Worm (Caenorhabditis elegans) whole organism, L4 larva: ENCODE measurements around the gene EGAP4.1.

Experiments
- T26A8.4 ChIP-seq: fragments of 200-800 bp; sonication (Bioruptor generic); IDR thresholded peaks from 2 replicates; pipeline ENCODE4 v1.3.6; 2022; ENCODE audit warnings: missing genetic modification characterization, missing compliant biosample characterization
- aha-1 ChIP-seq: fragments of 150-350 bp; peaks from one replicate; lab custom pipeline; 2014; ENCODE audit warnings: missing biosample characterization, missing genetic modification characterization
- aly-2 ChIP-seq: sonication (generic microtip); optimal IDR thresholded peaks from 2 replicates; lab custom pipeline; 2018; ENCODE audit warnings: missing biosample characterization, missing genetic modification characterization
- ama-1 ChIP-seq: fragments of 150-350 bp; optimal IDR thresholded peaks from 2 replicates; lab custom pipeline; 2014; ENCODE audit warnings: inconsistent platforms, mixed read lengths
- ceh-32 ChIP-seq: sonication (generic microtip); optimal IDR thresholded peaks from 2 replicates; lab custom pipeline; 2016; ENCODE audit warnings: mild to moderate bottlenecking, missing genetic modification characterization, missing compliant biosample characterization; ENCODE audit not compliant: poor library complexity
- ceh-44 ChIP-seq: fragments of 200-800 bp; sonication (Bioruptor generic); IDR thresholded peaks from 2 replicates; pipeline ENCODE4 v1.3.6; 2022; ENCODE audit warnings: missing genetic modification reagents, missing genetic modification characterization, missing compliant biosample characterization
- ces-1 ChIP-seq: fragments of 150-350 bp; sonication (generic microtip); optimal IDR thresholded peaks from 4 replicates; lab custom pipeline; 2014; ENCODE audit warnings: missing biosample characterization, missing genetic modification reagents, missing genetic modification characterization
- cey-2 ChIP-seq: sonication (generic microtip); optimal IDR thresholded peaks from 3 replicates; lab custom pipeline; 2017; ENCODE audit warnings: missing genetic modification characterization, mild to moderate bottlenecking, missing compliant biosample characterization, antibody characterized with exemption, borderline replicate concordance; ENCODE audit not compliant: insufficient read depth
- daf-16 ChIP-seq, 3 experiments: sonication (generic microtip); optimal IDR thresholded peaks; 2 replicates each; lab custom pipeline; 2016 to 2017; ENCODE audit warnings: missing genetic modification characterization in 3 of 3, missing genetic modification reagents in 3 of 3, mild to moderate bottlenecking in 2 of 3, missing compliant biosample characterization in 2 of 3, missing biosample characterization in 1 of 3, moderate library complexity in 1 of 3
- dmd-6 ChIP-seq: fragments of 200-800 bp; sonication (Bioruptor generic); IDR thresholded peaks from 2 replicates; pipeline ENCODE4 v1.3.6; 2022; ENCODE audit warnings: missing genetic modification reagents, missing genetic modification characterization, missing compliant biosample characterization
- dmd-9 ChIP-seq: fragments of 200-800 bp; sonication (Bioruptor generic); IDR thresholded peaks from 2 replicates; pipeline ENCODE4 v1.3.6; 2022; ENCODE audit warnings: missing genetic modification reagents, missing genetic modification characterization, missing compliant biosample characterization
- dpl-1 ChIP-seq: fragments of 150-350 bp; optimal IDR thresholded peaks from 2 replicates; lab custom pipeline; 2014; ENCODE audit warnings: missing biosample characterization, missing genetic modification reagents, missing genetic modification characterization
- dve-1 ChIP-seq: sonication (generic microtip); optimal IDR thresholded peaks from 2 replicates; lab custom pipeline; 2017; ENCODE audit warnings: antibody characterized with exemption, mild to moderate bottlenecking, missing genetic modification characterization, missing compliant biosample characterization; ENCODE audit not compliant: insufficient read depth
- egl-43 ChIP-seq: fragments of 200-800 bp; sonication (Bioruptor generic); IDR thresholded peaks from 2 replicates; pipeline ENCODE4 v1.3.6; 2022; ENCODE audit warnings: missing genetic modification reagents, missing genetic modification characterization, missing compliant biosample characterization
- fos-1 ChIP-seq: fragments of 150-350 bp; optimal IDR thresholded peaks from 2 replicates; lab custom pipeline; 2014; ENCODE audit warnings: missing biosample characterization, missing genetic modification characterization
- gei-8 ChIP-seq: fragments of 200-800 bp; sonication (Bioruptor generic); optimal IDR thresholded peaks from 2 replicates; lab custom pipeline; 2018; ENCODE audit warnings: mild to moderate bottlenecking, missing genetic modification characterization, missing compliant biosample characterization
- hlh-11 ChIP-seq: fragments of 200-800 bp; sonication (Bioruptor generic); optimal IDR thresholded peaks from 2 replicates; lab custom pipeline; 2018; ENCODE audit warnings: mild to moderate bottlenecking, missing genetic modification characterization, missing compliant biosample characterization
- hlh-30 ChIP-seq: sonication (generic microtip); optimal IDR thresholded peaks from 2 replicates; lab custom pipeline; 2017; ENCODE audit warnings: antibody characterized with exemption, mild to moderate bottlenecking, missing genetic modification characterization, missing compliant biosample characterization; ENCODE audit not compliant: insufficient read depth
- hmg-1.1 ChIP-seq: fragments of 200-800 bp; sonication (Bioruptor generic); IDR thresholded peaks from 2 replicates; pipeline ENCODE4 v1.3.6; 2022; ENCODE audit warnings: missing genetic modification reagents, missing genetic modification characterization, missing compliant biosample characterization
- madf-5 ChIP-seq, 2 experiments: fragments of 200-800 bp; sonication (Bioruptor generic); IDR thresholded peaks; 2 replicates each; pipeline ENCODE4 v1.3.6; 2022; ENCODE audit warnings: missing compliant biosample characterization in 2 of 2, missing genetic modification characterization in 2 of 2
- mdl-1 ChIP-seq, 2 experiments: fragments of 150-350 bp in 1 of 2; sonication (generic microtip) in 1 of 2; optimal IDR thresholded peaks; 2 replicates each; lab custom pipeline; 2014 to 2017; ENCODE audit warnings: missing biosample characterization in 2 of 2, missing genetic modification characterization in 2 of 2
- mdt-29 ChIP-seq: fragments of 200-800 bp; sonication (Bioruptor generic); IDR thresholded peaks from 2 replicates; pipeline ENCODE4 v1.3.6; 2022; ENCODE audit warnings: missing genetic modification reagents, missing genetic modification characterization, missing compliant biosample characterization
- mep-1 ChIP-seq: fragments of 150-350 bp; sonication (generic microtip); optimal IDR thresholded peaks from 3 replicates; lab custom pipeline; 2014; ENCODE audit warnings: missing biosample characterization, missing genetic modification characterization
- nhr-102 ChIP-seq: sonication (generic microtip); optimal IDR thresholded peaks from 2 replicates; lab custom pipeline; 2016; ENCODE audit warnings: mild to moderate bottlenecking, missing genetic modification characterization, moderate library complexity, missing compliant biosample characterization
- nhr-11 ChIP-seq: fragments of 150-350 bp; optimal IDR thresholded peaks from 2 replicates; lab custom pipeline; 2014; ENCODE audit warnings: missing biosample characterization, missing genetic modification characterization
- nhr-28 ChIP-seq: fragments of 150-350 bp; optimal IDR thresholded peaks from 2 replicates; lab custom pipeline; 2014; ENCODE audit warnings: missing biosample characterization, missing genetic modification characterization
- pha-4 ChIP-seq, 2 experiments: fragments of 150-350 bp in 1 of 2; fragments of 200-800 bp in 1 of 2; sonication (Bioruptor generic) in 1 of 2; IDR thresholded peaks in 1 of 2; optimal IDR thresholded peaks in 1 of 2; 2 replicates each; pipeline versions ENCODE4 v1.3.6 to Lab custom; 2014 to 2022; ENCODE audit warnings: missing genetic modification characterization in 2 of 2, missing genetic modification reagents in 2 of 2, missing biosample characterization in 1 of 2, missing compliant biosample characterization in 1 of 2
- php-3 ChIP-seq: fragments of 200-800 bp; sonication (Bioruptor generic); IDR thresholded peaks from 2 replicates; pipeline ENCODE4 v1.3.6; 2022; ENCODE audit warnings: missing genetic modification reagents, missing genetic modification characterization, missing compliant biosample characterization
- rbr-2 ChIP-seq: sonication (generic microtip); optimal IDR thresholded peaks from 2 replicates; lab custom pipeline; 2016; ENCODE audit warnings: missing genotype, missing genetic modification characterization, missing compliant biosample characterization
- sdz-12 ChIP-seq: fragments of 200-800 bp; sonication (Bioruptor generic); optimal IDR thresholded peaks from 2 replicates; lab custom pipeline; 2018; ENCODE audit warnings: mild to moderate bottlenecking, missing genetic modification characterization, missing compliant biosample characterization
- set-16 ChIP-seq: fragments of 200-800 bp; sonication (Bioruptor generic); IDR thresholded peaks from 2 replicates; pipeline ENCODE4 v1.3.6; 2022; ENCODE audit warnings: missing genetic modification reagents, missing genetic modification characterization, missing compliant biosample characterization
- skn-1 ChIP-seq: fragments of 150-350 bp; optimal IDR thresholded peaks from 2 replicates; lab custom pipeline; 2014; ENCODE audit warnings: missing biosample characterization, missing genetic modification characterization
- snpc-4 ChIP-seq: fragments of 150-350 bp; optimal IDR thresholded peaks from 2 replicates; lab custom pipeline; 2014; ENCODE audit warnings: missing biosample characterization, missing genetic modification characterization
- unc-39 ChIP-seq: sonication (generic microtip); optimal IDR thresholded peaks from 2 replicates; lab custom pipeline; 2017; ENCODE audit warnings: missing biosample characterization, missing genetic modification characterization
- unc-62 ChIP-seq, 3 experiments: fragments of 150-350 bp in 1 of 3; sonication (generic microtip); optimal IDR thresholded peaks in 2 of 3; peaks in 1 of 3; 1 replicate in 1 of 3; 2 replicates in 2 of 3; lab custom pipeline; 2014 to 2017; ENCODE audit warnings: missing biosample characterization in 3 of 3, missing genetic modification characterization in 3 of 3, missing genetic modification reagents in 3 of 3, missing genotype in 1 of 3
- zfp-2 ChIP-seq: sonication (generic microtip); optimal IDR thresholded peaks from 2 replicates; lab custom pipeline; 2016; ENCODE audit warnings: mild to moderate bottlenecking, missing genetic modification characterization, missing compliant biosample characterization
- zip-2 ChIP-seq: fragments of 150-350 bp; optimal IDR thresholded peaks from 2 replicates; lab custom pipeline; 2014; ENCODE audit warnings: missing biosample characterization, missing genetic modification characterization

EGAP4.1 gene

ce11 chrX:8727306-8727705, at the start of gene EGAP4.1:
Gene EGAP4.1 (minus strand): TSS chrX:8727406.
- TF ChIP-seq nhr-102: no peak
- no peak for TF ChIP-seq ama-1 (lab: Kevin White, UChicago)
- TF ChIP-seq nhr-11 (tag; lab: Kevin White, UChicago): peak; percentile 28

ce11 chrX:8770316-8770715, 43.1 kb upstream of the EGAP4.1 start:
- TF ChIP-seq skn-1 (tag; lab: Kevin White, UChicago) (no peak), sdz-12 (GFP tag; lab: Kevin White, UChicago) (no peak), ces-1 (GFP tag; lab: Kevin White, UChicago) (peak; percentile 11)

- TF ChIP-seq daf-16 (GFP tag; optimal IDR thresholded peaks at IDR 0.05; lab: Kevin White, UChicago): peak in 1 of 2 experiments; percentile 34
- no peak for TF ChIP-seq daf-16 (tag; optimal IDR thresholded peaks at IDR 0.05; lab: Kevin White, UChicago)
- TF ChIP-seq hlh-11 (tag; lab: Kevin White, UChicago): peak; percentile 11
- no peak for TF ChIP-seq sdz-12 (GFP tag; lab: Kevin White, UChicago)
- TF ChIP-seq gei-8 (GFP tag; lab: Kevin White, UChicago): no peak
- 0 out of 2 replicates have a peak, but pooled peaks have one; percentile 25 for TF ChIP-seq php-3 (GFP tag; lab: Robert Waterston, UW)
- no peak for TF ChIP-seq aha-1 (tag; lab: Kevin White, UChicago)
Measured at ce11 chrX:8764044-8764443, 36.8 kb upstream of the EGAP4.1 start.

ce11 chrX:8763607-8764006, 36.4 kb upstream of the EGAP4.1 start, which contains the start of gene zig-12:
Gene zig-12 (plus strand): TSS chrX:8763907.
- TF ChIP-seq nhr-102: no peak
- TF ChIP-seq mdt-29 (GFP tag; lab: Robert Waterston, UW): no peak
- no peak for TF ChIP-seq ama-1 (lab: Kevin White, UChicago)
- no peak for TF ChIP-seq pha-4 (GFP tag; IDR thresholded peaks at IDR 0.05; lab: Robert Waterston, UW)
- TF ChIP-seq pha-4 (tag; optimal IDR thresholded peaks at IDR 0.05; lab: Kevin White, UChicago): no peak
- TF ChIP-seq dmd-6 (GFP tag; lab: Robert Waterston, UW): no peak
- no peak for TF ChIP-seq egl-43
- no peak for TF ChIP-seq mep-1 (tag; lab: Kevin White, UChicago)
- no peak for TF ChIP-seq zfp-2 (tag; lab: Kevin White, UChicago)
- no peak for TF ChIP-seq ceh-32 (tag; lab: Kevin White, UChicago)
- TF ChIP-seq sdz-12 (GFP tag; lab: Kevin White, UChicago): no peak

ce11 chrX:8762927-8763326, 35.7 kb upstream of the EGAP4.1 start:
- TF ChIP-seq unc-39 (no peak), nhr-11 (tag; lab: Kevin White, UChicago) (peak; percentile 4), hlh-11 (tag; lab: Kevin White, UChicago) (peak; percentile 3), hmg-1.1 (GFP tag; lab: Robert Waterston, UW) (no peak)

- no peak for TF ChIP-seq daf-16 (GFP tag; optimal IDR thresholded peaks at IDR 0.05; lab: Kevin White, UChicago)
- peak; percentile 11 for TF ChIP-seq daf-16 (tag; optimal IDR thresholded peaks at IDR 0.05; lab: Kevin White, UChicago)
- no peak for TF ChIP-seq rbr-2 (tag; lab: Kevin White, UChicago)
Measured at ce11 chrX:8761497-8761896, 34.3 kb upstream of the EGAP4.1 start, which contains the start of gene M02D8.5. Gene M02D8.5 (minus strand): TSS chrX:8761597.

ce11 chrX:8761060-8761459, 33.9 kb upstream of the EGAP4.1 start:
- TF ChIP-seq mep-1 (tag; lab: Kevin White, UChicago): no peak
- no peak for TF ChIP-seq zip-2 (tag; lab: Kevin White, UChicago)
- TF ChIP-seq hlh-30 (tag; lab: Kevin White, UChicago): peak; percentile 40
- no peak for TF ChIP-seq ceh-44 (GFP tag; lab: Robert Waterston, UW)
- TF ChIP-seq dpl-1: no peak
- TF ChIP-seq cey-2 (tag; lab: Kevin White, UChicago): no peak
- no peak for TF ChIP-seq aly-2 (tag; lab: Kevin White, UChicago)
- peak in 1 of 2 experiments; percentile 3 for TF ChIP-seq mdl-1 (tag; optimal IDR thresholded peaks at IDR 0.05; lab: Kevin White, UChicago)
- TF ChIP-seq nhr-28 (tag; lab: Kevin White, UChicago): peak; percentile 34
- TF ChIP-seq dmd-9 (GFP tag; lab: Robert Waterston, UW): no peak
- TF ChIP-seq set-16 (GFP tag; lab: Robert Waterston, UW): no peak
- TF ChIP-seq fos-1 (tag; lab: Kevin White, UChicago): no peak
- no peak for TF ChIP-seq gei-8 (GFP tag; lab: Kevin White, UChicago)
- peak; percentile 31 for TF ChIP-seq dve-1 (tag; lab: Kevin White, UChicago)
- TF ChIP-seq madf-5 (GFP tag; IDR thresholded peaks at IDR 0.05; lab: Robert Waterston, UW): no peak
- no peak for TF ChIP-seq T26A8.4 (GFP tag; lab: Robert Waterston, UW)
- no peak for TF ChIP-seq unc-62 (GFP tag; optimal IDR thresholded peaks at IDR 0.05 in 1 of 2; lab: Kevin White, UChicago)
- TF ChIP-seq unc-62 (tag; optimal IDR thresholded peaks at IDR 0.05; lab: Kevin White, UChicago): no peak
- TF ChIP-seq snpc-4 (tag; lab: Kevin White, UChicago): no peak
